Fruit fly (Drosophila melanogaster): Measurements from ENCODE around the gene CAH3.

The CAH3 gene

DNA sequence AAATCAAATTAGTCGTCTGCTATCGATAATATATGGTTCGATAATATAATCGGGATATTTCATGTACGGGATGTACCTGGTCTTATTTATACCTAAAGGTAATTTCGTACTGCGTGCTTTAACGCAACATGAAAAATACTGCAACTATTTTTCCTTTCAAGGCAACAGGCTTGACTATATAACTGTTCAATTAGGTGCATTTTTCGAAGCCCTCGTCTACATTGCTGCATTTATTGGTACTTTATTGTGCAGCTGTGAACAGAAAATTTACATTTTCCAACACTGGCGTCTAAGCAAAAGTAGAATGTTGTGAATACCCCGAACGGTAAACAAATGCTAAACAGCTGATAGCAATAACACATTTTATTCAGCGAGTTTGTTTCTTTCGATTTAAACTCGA, 9.0 kb downstream of the CAH3 start, which contains the start of the genes Ppt1 and Ogg1 (continued):
- TF ChIP-seq CG6792 (GFP tag; optimal IDR thresholded peaks at IDR 0.05), result peak; percentile 47
- no peak for TF ChIP-seq fd85E (GFP tag; optimal IDR thresholded peaks at IDR 0.05)
- TF ChIP-seq Hr39 (GFP tag; optimal IDR thresholded peaks at IDR 0.05), result peak; percentile 65
- peak; percentile 41 for TF ChIP-seq CG10669 (GFP tag; optimal IDR thresholded peaks at IDR 0.05)
- peak; percentile 5 for TF ChIP-seq CG8319 (GFP tag; optimal IDR thresholded peaks at IDR 0.05)
- peak; percentile 25 for TF ChIP-seq Ets96B (tag; optimal IDR thresholded peaks at IDR 0.05)
- no peak for TF ChIP-seq ss (GFP tag; optimal IDR thresholded peaks at IDR 0.05)
- TF ChIP-seq Met (GFP tag; optimal IDR thresholded peaks at IDR 0.05), result no peak
- peak; percentile 58 for TF ChIP-seq Eip75B (GFP tag; optimal IDR thresholded peaks at IDR 0.05)
- TF ChIP-seq CG9139 (GFP tag; optimal IDR thresholded peaks at IDR 0.05), result no peak
- no peak for TF ChIP-seq fd59A (GFP tag; optimal IDR thresholded peaks at IDR 0.05)
- peak; percentile 4 for TF ChIP-seq CG6808 (GFP tag; optimal IDR thresholded peaks at IDR 0.05)
- TF ChIP-seq CG4318 (GFP tag; optimal IDR thresholded peaks at IDR 0.05), result no peak
- peak; percentile 15 for TF ChIP-seq CG34406 (GFP tag; optimal IDR thresholded peaks at IDR 0.05)
- TF ChIP-seq CG31627 (GFP tag; optimal IDR thresholded peaks at IDR 0.05), result peak; percentile 71
- no peak for TF ChIP-seq CG8119 (GFP tag; IDR thresholded peaks at IDR 0.05)
- peak; percentile 10 for TF ChIP-seq Sox15 (GFP tag; optimal IDR thresholded peaks at IDR 0.05)
- TF ChIP-seq net (GFP tag; optimal IDR thresholded peaks at IDR 0.05), result peak; percentile 25
- TF ChIP-seq esn (GFP tag; optimal IDR thresholded peaks at IDR 0.05), result peak; percentile 77

DNA sequence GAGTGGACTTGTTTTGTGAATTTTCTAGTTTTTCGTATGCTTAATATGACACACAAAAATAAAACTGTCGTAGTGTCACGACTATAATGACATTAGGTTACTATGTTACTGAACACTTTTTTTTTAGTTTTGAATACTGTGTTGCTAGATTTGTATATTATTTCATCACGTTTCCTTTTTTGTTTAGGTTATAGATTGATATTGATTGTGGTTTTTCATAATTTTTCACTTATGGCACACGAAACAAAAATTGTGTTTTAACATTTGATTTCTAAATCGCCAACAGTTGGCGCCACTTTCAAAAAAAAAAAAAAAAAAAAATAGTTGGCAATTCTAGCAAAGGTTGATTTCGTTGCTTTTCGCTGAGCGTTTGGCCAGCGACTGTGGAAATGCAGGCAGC, 12.5 kb downstream of the CAH3 start, which contains the start of gene CG11294:
Gene CG11294, minus strand, starts transcription at position 101 of the 400 bp plus-strand sequence.
- no peak for TF ChIP-seq Lpt (GFP tag; optimal IDR thresholded peaks at IDR 0.05)
- TF ChIP-seq Sox102F (GFP tag; optimal IDR thresholded peaks at IDR 0.05), result no peak
- TF ChIP-seq fd59A (GFP tag; optimal IDR thresholded peaks at IDR 0.05), result no peak
- TF ChIP-seq Sox14 (GFP tag; optimal IDR thresholded peaks at IDR 0.05), result no peak
- no peak for TF ChIP-seq CG8319 (GFP tag; optimal IDR thresholded peaks at IDR 0.05)
- no peak for TF ChIP-seq CG6163 (GFP tag; IDR thresholded peaks at IDR 0.05)
- TF ChIP-seq Hr39 (GFP tag; optimal IDR thresholded peaks at IDR 0.05), result no peak
- no peak for TF ChIP-seq CG8119 (GFP tag; IDR thresholded peaks at IDR 0.05)
- no peak for TF ChIP-seq CG11762 (GFP tag; optimal IDR thresholded peaks at IDR 0.05; ENCODE audit: insufficient read depth)
- TF ChIP-seq Hr4 (GFP tag; optimal IDR thresholded peaks at IDR 0.05), result no peak
- no peak for TF ChIP-seq Met (GFP tag; optimal IDR thresholded peaks at IDR 0.05)
- no peak for TF ChIP-seq CG7368 (GFP tag; optimal IDR thresholded peaks at IDR 0.05)
- TF ChIP-seq dac (GFP tag; optimal IDR thresholded peaks at IDR 0.05), result no peak
- TF ChIP-seq lz (GFP tag; optimal IDR thresholded peaks at IDR 0.05), result no peak
- TF ChIP-seq CG11294 (GFP tag; IDR thresholded peaks at IDR 0.05), result no peak
- TF ChIP-seq Eip93F (GFP tag; optimal IDR thresholded peaks at IDR 0.05), result no peak
- no peak for TF ChIP-seq esn (GFP tag; optimal IDR thresholded peaks at IDR 0.05)
- TF ChIP-seq fkh (GFP tag; optimal IDR thresholded peaks at IDR 0.05), result no peak

DNA sequence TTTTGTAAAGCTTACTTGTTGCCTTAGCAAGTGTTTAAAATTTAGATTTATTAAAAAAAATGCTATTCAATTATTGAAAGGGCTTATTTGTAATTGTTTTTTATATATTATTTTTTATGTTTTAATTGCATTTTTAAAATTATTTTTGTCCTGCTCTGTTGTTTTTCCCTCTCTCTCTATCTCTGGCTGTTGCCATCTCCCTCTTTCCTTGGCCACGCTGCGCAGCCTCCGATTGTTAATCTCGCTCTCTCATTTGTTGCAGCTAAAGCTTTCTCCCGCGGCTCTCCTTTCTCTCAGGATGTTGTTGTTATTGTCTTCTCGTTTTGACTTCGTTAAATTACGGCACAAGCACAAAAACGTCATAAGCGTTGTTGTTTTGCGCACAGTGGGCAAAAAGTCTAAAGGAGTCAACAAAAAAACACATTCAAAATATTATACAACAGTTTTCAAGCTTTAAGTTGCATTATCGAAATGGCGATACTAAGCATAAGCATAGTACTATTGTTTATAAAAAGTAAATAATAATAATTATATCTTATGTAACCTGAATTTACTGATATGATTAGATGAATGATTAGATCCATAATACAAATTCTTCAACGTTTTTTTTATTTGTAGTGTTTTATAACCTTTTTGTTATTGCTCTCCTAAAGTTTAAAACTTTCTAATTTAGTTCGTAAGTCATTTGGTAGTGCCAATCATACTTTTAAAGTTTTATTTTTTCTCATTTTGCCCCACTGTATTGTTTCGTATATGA, 13.2 kb downstream of the CAH3 start:
- no peak for TF ChIP-seq CG6792 (GFP tag; optimal IDR thresholded peaks at IDR 0.05)
- no peak for TF ChIP-seq CG6163 (GFP tag; IDR thresholded peaks at IDR 0.05)
- peak; percentile 5 for TF ChIP-seq Ets96B (tag; optimal IDR thresholded peaks at IDR 0.05)
- TF ChIP-seq CG34406 (GFP tag; optimal IDR thresholded peaks at IDR 0.05), result peak; percentile 9
- TF ChIP-seq fkh (GFP tag; optimal IDR thresholded peaks at IDR 0.05), result no peak
- no peak for TF ChIP-seq CG31627 (GFP tag; optimal IDR thresholded peaks at IDR 0.05)
- TF ChIP-seq CG8632 (GFP tag; optimal IDR thresholded peaks at IDR 0.05), result peak; percentile 13
- peak; percentile 58 for TF ChIP-seq Eip78C (GFP tag)
- no peak for TF ChIP-seq CG10631 (GFP tag; optimal IDR thresholded peaks at IDR 0.05)
- TF ChIP-seq Met (GFP tag; optimal IDR thresholded peaks at IDR 0.05), result no peak
- no peak for TF ChIP-seq dsx (GFP tag; optimal IDR thresholded peaks at IDR 0.05; ENCODE audit: poor library complexity, severe bottlenecking)
- TF ChIP-seq svp (GFP tag), result peak; percentile 48
- TF ChIP-seq vri (GFP tag; optimal IDR thresholded peaks at IDR 0.05), result no peak
- no peak for TF ChIP-seq Lpt (GFP tag; optimal IDR thresholded peaks at IDR 0.05)
- TF ChIP-seq pdm3 (GFP tag; optimal IDR thresholded peaks at IDR 0.05), result no peak
- no peak for TF ChIP-seq CG15336 (GFP tag; IDR thresholded peaks at IDR 0.05)
- peak in 1 of 2 experiments; percentile 15 for TF ChIP-seq salr (GFP tag; optimal IDR thresholded peaks at IDR 0.05)
- peak; percentile 10 for TF ChIP-seq CG32006 (GFP tag; optimal IDR thresholded peaks at IDR 0.05)
- TF ChIP-seq OdsH (GFP tag; optimal IDR thresholded peaks at IDR 0.05), result peak; percentile 13
- TF ChIP-seq CG16779 (tag; optimal IDR thresholded peaks at IDR 0.05), result no peak
- TF ChIP-seq CG1621 (tag; optimal IDR thresholded peaks at IDR 0.05), result no peak
- TF ChIP-seq Eip75B (GFP tag; optimal IDR thresholded peaks at IDR 0.05), result no peak
- TF ChIP-seq CG8119 (GFP tag; IDR thresholded peaks at IDR 0.05), result no peak

Measured in whole organism, prepupa.